Worm (Caenorhabditis elegans): ENCODE measurements around the gene C38D4.7.

DNA sequence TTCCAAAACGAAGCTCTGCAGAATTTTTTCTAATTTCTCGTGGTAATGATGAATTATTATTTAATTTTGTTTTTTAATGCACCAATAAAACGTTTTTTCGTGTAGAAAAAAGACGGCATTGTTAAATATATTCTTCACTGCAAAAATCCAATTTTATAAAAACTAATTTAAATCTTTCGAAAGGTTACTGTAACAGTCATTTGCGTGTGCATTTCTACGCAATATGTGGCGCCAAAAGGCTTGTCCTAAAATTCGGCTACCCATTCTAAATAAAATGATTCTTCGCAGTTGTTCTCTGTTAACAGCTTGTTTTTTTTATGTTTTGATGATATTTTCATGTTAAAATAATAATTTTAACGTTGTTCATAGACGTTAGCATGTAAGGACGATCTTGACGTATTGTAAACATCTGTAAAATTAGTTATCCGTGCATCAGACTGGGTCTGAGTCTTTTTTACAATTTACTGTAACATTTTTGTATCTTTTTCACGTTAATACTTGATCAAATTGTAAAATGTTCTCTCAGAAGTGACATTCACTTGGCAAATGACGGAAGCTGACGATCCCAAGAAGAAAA lies 18.4 kb downstream of the C38D4.7 start, which contains the start of gene mip-1:
- TF ChIP-seq ama-1 (optimal IDR thresholded peaks at IDR 0.05) (no peak), ama-1 (GFP tag; optimal IDR thresholded peaks at IDR 0.05) (no peak), unc-62 (GFP tag; optimal IDR thresholded peaks at IDR 0.05) (no peak), repo-1 (tag; optimal IDR thresholded peaks at IDR 0.05) (no peak), efl-1 (GFP tag; optimal IDR thresholded peaks at IDR 0.05) (peak; percentile 87), nfya-1 (tag; optimal IDR thresholded peaks at IDR 0.05; ENCODE audit: borderline replicate concordance, insufficient read depth) (no peak), F22D6.2 (tag; optimal IDR thresholded peaks at IDR 0.05) (no peak), F57A8.1 (GFP tag; optimal IDR thresholded peaks at IDR 0.05) (no peak), let-607 (tag; optimal IDR thresholded peaks at IDR 0.05) (no peak), dpl-1 (GFP tag; optimal IDR thresholded peaks at IDR 0.05) (peak; percentile 78), hmg-1.2 (GFP tag; IDR thresholded peaks at IDR 0.05) (no peak; the same call in 1 of the 2 replicates), lin-26 (GFP tag; IDR thresholded peaks at IDR 0.05) (no peak)
